Worm (Caenorhabditis elegans) whole organism, L2 larva: ENCODE data around the gene lev-9.

Experiments used
- ceh-82 ChIP-seq: fragments of 150-350 bp; optimal IDR thresholded peaks from 2 replicates; lab custom pipeline; 2014; ENCODE audit warnings: missing biosample characterization, missing genetic modification characterization
- lin-13 ChIP-seq: fragments of 150-350 bp; optimal IDR thresholded peaks from 2 replicates; lab custom pipeline; 2014; ENCODE audit warnings: missing biosample characterization, missing genetic modification reagents, missing genetic modification characterization
- lsy-2 ChIP-seq, 2 experiments: fragments of 150-350 bp in 1 of 2; sonication (generic microtip) in 1 of 2; optimal IDR thresholded peaks; 2 replicates each; lab custom pipeline; 2014 to 2017; ENCODE audit warnings: missing biosample characterization in 2 of 2, missing genetic modification characterization in 2 of 2
- snpc-4 ChIP-seq: fragments of 150-350 bp; optimal IDR thresholded peaks from 2 replicates; lab custom pipeline; 2014; ENCODE audit warnings: missing biosample characterization, missing genetic modification characterization
- unc-39 ChIP-seq: fragments of 150-350 bp; optimal IDR thresholded peaks from 2 replicates; lab custom pipeline; 2014; ENCODE audit warnings: missing biosample characterization, missing genetic modification characterization

- TF ChIP-seq lin-13 (GFP tag; lab: Kevin White, UChicago) = no peak
- TF ChIP-seq unc-39 (tag; lab: Kevin White, UChicago) = no peak
- TF ChIP-seq snpc-4 (tag; lab: Kevin White, UChicago) = no peak
- no peak for TF ChIP-seq lsy-2 (tag; optimal IDR thresholded peaks at IDR 0.05; lab: Kevin White, UChicago)
- TF ChIP-seq ceh-82 (tag; lab: Kevin White, UChicago) = no peak
Measured at ce11 chrX:6232998-6233626, 58.4 kb downstream of the lev-9 start, which contains the start of gene C14F11.4.
